Worm (Caenorhabditis elegans): ENCODE measurements around the gene aqp-6.

DNA sequence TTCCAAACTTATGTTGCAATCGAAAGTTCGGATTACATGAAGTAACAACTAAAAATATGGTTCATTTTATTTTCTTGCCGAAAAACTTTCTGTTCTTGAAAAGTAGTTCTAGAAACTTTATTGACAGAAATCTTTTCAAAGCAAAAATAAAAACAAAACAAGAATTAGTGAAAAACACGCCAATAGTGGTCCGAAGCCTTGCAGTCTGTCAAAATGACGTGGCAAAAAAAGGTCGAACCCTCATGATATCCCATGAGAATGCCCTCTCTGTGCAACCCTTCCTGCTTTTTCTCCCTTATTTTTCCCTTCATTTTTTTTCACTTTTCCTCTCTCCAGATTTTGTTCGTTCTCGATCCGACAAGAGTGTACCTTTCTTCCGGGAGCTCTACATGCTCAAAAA is 50.9 kb downstream of the aqp-6 start:
- TF ChIP-seq dao-5 (tag; optimal IDR thresholded peaks at IDR 0.05), result no peak
- no peak for TF ChIP-seq him-1 (tag; optimal IDR thresholded peaks at IDR 0.05)

All from whole organism, L4/young adult.